Worm (Caenorhabditis elegans) whole organism, L1 larva: Measurements from ENCODE around the gene C45B2.2.

Experiments
- blmp-1 ChIP-seq: fragments of 150-350 bp; optimal IDR thresholded peaks from 2 replicates; lab custom pipeline; 2014; ENCODE audit warnings: missing biosample characterization, missing genetic modification characterization
- ceh-82 ChIP-seq, 3 experiments: fragments of 150-350 bp in 1 of 3; sonication (generic microtip) in 2 of 3; optimal IDR thresholded peaks; 2 replicates each; lab custom pipeline; 2014 to 2017; ENCODE audit warnings: missing biosample characterization in 3 of 3, missing genetic modification characterization in 3 of 3
- fkh-10 ChIP-seq: sonication (generic microtip); optimal IDR thresholded peaks from 2 replicates; lab custom pipeline; 2017; ENCODE audit warnings: missing biosample characterization, missing genetic modification reagents, missing genetic modification characterization
- fos-1 ChIP-seq: fragments of 150-350 bp; optimal IDR thresholded peaks from 2 replicates; lab custom pipeline; 2014; ENCODE audit warnings: missing biosample characterization, missing genetic modification characterization
- jun-1 ChIP-seq: fragments of 150-350 bp; optimal IDR thresholded peaks from 2 replicates; lab custom pipeline; 2014; ENCODE audit warnings: missing biosample characterization, missing genetic modification reagents, missing genetic modification characterization
- lir-3 ChIP-seq: sonication (generic microtip); optimal IDR thresholded peaks from 2 replicates; lab custom pipeline; 2016; ENCODE audit warnings: mild to moderate bottlenecking, missing genetic modification characterization, moderate library complexity, missing compliant biosample characterization; ENCODE audit not compliant: poor library complexity
- lsy-2 ChIP-seq, 2 experiments: fragments of 150-350 bp; optimal IDR thresholded peaks; 2 replicates each; lab custom pipeline; 2014; ENCODE audit warnings: missing biosample characterization in 2 of 2, missing genetic modification characterization in 2 of 2
- nhr-28 ChIP-seq: fragments of 150-350 bp; optimal IDR thresholded peaks from 2 replicates; lab custom pipeline; 2014; ENCODE audit warnings: missing biosample characterization, missing genetic modification characterization
- nhr-71 ChIP-seq: sonication (generic microtip); optimal IDR thresholded peaks from 2 replicates; lab custom pipeline; 2016; ENCODE audit warnings: mild to moderate bottlenecking, missing genetic modification characterization, moderate library complexity, missing compliant biosample characterization
- nhr-77 ChIP-seq: fragments of 150-350 bp; optimal IDR thresholded peaks from 2 replicates; lab custom pipeline; 2014; ENCODE audit warnings: missing biosample characterization, missing genetic modification characterization
- tbx-2 ChIP-seq: sonication (generic microtip); optimal IDR thresholded peaks from 2 replicates; lab custom pipeline; 2016; ENCODE audit warnings: missing genetic modification characterization, missing compliant biosample characterization
- tlp-1 ChIP-seq: fragments of 150-350 bp; optimal IDR thresholded peaks from 2 replicates; lab custom pipeline; 2014; ENCODE audit warnings: missing biosample characterization, missing genetic modification characterization
- unc-130 ChIP-seq: fragments of 150-350 bp; optimal IDR thresholded peaks from 2 replicates; lab custom pipeline; 2017; ENCODE audit warnings: missing biosample characterization, missing genetic modification characterization, inconsistent platforms
- ztf-11 ChIP-seq, 2 experiments: sonication (generic microtip); optimal IDR thresholded peaks; 2 replicates each; lab custom pipeline; 2016 to 2017; ENCODE audit warnings: missing genetic modification characterization in 2 of 2, missing biosample characterization in 1 of 2, missing compliant biosample characterization in 1 of 2

- TF ChIP-seq jun-1 (tag; lab: Kevin White, UChicago) (no peak), tbx-2 (tag; lab: Kevin White, UChicago) (no peak), ztf-11 (tag; optimal IDR thresholded peaks at IDR 0.05; lab: Kevin White, UChicago) (no peak), ceh-82 (tag; optimal IDR thresholded peaks at IDR 0.05; lab: Kevin White, UChicago) (no peak), nhr-71 (no peak), blmp-1 (tag; lab: Kevin White, UChicago) (no peak), lsy-2 (tag; optimal IDR thresholded peaks at IDR 0.05; lab: Kevin White, UChicago) (no peak), fos-1 (no peak), nhr-28 (no peak), fkh-10 (no peak), unc-130 (tag; lab: Kevin White, UChicago) (no peak), tlp-1 (tag; lab: Kevin White, UChicago) (no peak), lir-3 (tag; lab: Kevin White, UChicago) (no peak), nhr-77 (no peak)
These were observed 45.0 kb upstream of the C45B2.2 start, which contains the start of gene hsp-25 for ce11 chrX:6039544-6039943.
